Worm (Caenorhabditis elegans) whole organism, L2 larva: ENCODE results near the gene hlh-8.
A peak's percentile ranks its signal among the peaks of the same experiment; 100 is the strongest.

Experiments
- C34F6.9 ChIP-seq: fragments of 150-350 bp; optimal IDR thresholded peaks from 2 replicates; lab custom pipeline; 2014; ENCODE audit warnings: missing biosample characterization, missing genetic modification characterization
- F13H6.1 ChIP-seq: sonication (generic microtip); optimal IDR thresholded peaks from 2 replicates; lab custom pipeline; 2016; ENCODE audit warnings: missing genetic modification characterization, missing compliant biosample characterization
- Y55F3AM.14 ChIP-seq: fragments of 200-800 bp; sonication (Bioruptor generic); optimal IDR thresholded peaks from 2 replicates; lab custom pipeline; 2018; ENCODE audit warnings: mild to moderate bottlenecking, missing genetic modification characterization, missing compliant biosample characterization
- aly-2 ChIP-seq: fragments of 150-350 bp; optimal IDR thresholded peaks from 2 replicates; lab custom pipeline; 2014; ENCODE audit warnings: missing biosample characterization, missing genetic modification characterization
- ama-1 ChIP-seq: fragments of 150-350 bp; optimal IDR thresholded peaks from 2 replicates; lab custom pipeline; 2018; ENCODE audit warnings: inconsistent platforms
- egl-27 ChIP-seq: sonication (generic microtip); optimal IDR thresholded peaks from 3 replicates; lab custom pipeline; 2017; ENCODE audit warnings: missing biosample characterization, missing genetic modification reagents, missing genetic modification characterization
- fos-1 ChIP-seq: fragments of 150-350 bp; optimal IDR thresholded peaks from 2 replicates; lab custom pipeline; 2014; ENCODE audit warnings: missing biosample characterization, missing genetic modification characterization
- gmeb-1 ChIP-seq: fragments of 150-350 bp; optimal IDR thresholded peaks from 2 replicates; lab custom pipeline; 2014; ENCODE audit warnings: missing biosample characterization, missing genetic modification characterization
- lin-11 ChIP-seq: fragments of 150-350 bp; sonication (generic microtip); optimal IDR thresholded peaks from 2 replicates; lab custom pipeline; 2014; ENCODE audit warnings: missing biosample characterization, missing genetic modification characterization, inconsistent platforms, mixed read lengths
- lin-13 ChIP-seq: fragments of 150-350 bp; optimal IDR thresholded peaks from 2 replicates; lab custom pipeline; 2014; ENCODE audit warnings: missing biosample characterization, missing genetic modification reagents, missing genetic modification characterization
- lin-39 ChIP-seq: fragments of 150-350 bp; optimal IDR thresholded peaks from 2 replicates; lab custom pipeline; 2014; ENCODE audit warnings: missing biosample characterization, missing genetic modification reagents, missing genetic modification characterization
- lsy-2 ChIP-seq, 2 experiments: fragments of 150-350 bp in 1 of 2; sonication (generic microtip) in 1 of 2; optimal IDR thresholded peaks; 2 replicates each; lab custom pipeline; 2014 to 2017; ENCODE audit warnings: missing biosample characterization in 2 of 2, missing genetic modification characterization in 2 of 2
- mab-5 ChIP-seq: fragments of 150-350 bp; optimal IDR thresholded peaks from 2 replicates; lab custom pipeline; 2014; ENCODE audit warnings: missing biosample characterization, missing genetic modification characterization
- mbf-1 ChIP-seq: sonication (generic microtip); optimal IDR thresholded peaks from 2 replicates; lab custom pipeline; 2017; ENCODE audit warnings: missing biosample characterization, missing genetic modification characterization
- mdl-1 ChIP-seq, 2 experiments: fragments of 150-350 bp in 1 of 2; sonication (generic microtip) in 1 of 2; optimal IDR thresholded peaks; 2 replicates each; lab custom pipeline; 2017; ENCODE audit warnings: missing biosample characterization in 2 of 2, missing genetic modification characterization in 2 of 2
- nhr-10 ChIP-seq: sonication (generic microtip); optimal IDR thresholded peaks from 2 replicates; lab custom pipeline; 2017; ENCODE audit warnings: missing biosample characterization, missing genetic modification characterization
- nhr-11 ChIP-seq: fragments of 150-350 bp; optimal IDR thresholded peaks from 2 replicates; lab custom pipeline; 2014; ENCODE audit warnings: missing biosample characterization, missing genetic modification characterization
- nhr-129 ChIP-seq: fragments of 150-350 bp; optimal IDR thresholded peaks from 2 replicates; lab custom pipeline; 2014; ENCODE audit warnings: missing biosample characterization, missing genetic modification characterization
- nhr-23 ChIP-seq: fragments of 150-350 bp; optimal IDR thresholded peaks from 2 replicates; lab custom pipeline; 2014; ENCODE audit warnings: missing biosample characterization, missing genetic modification reagents, missing genetic modification characterization
- nhr-25 ChIP-seq: fragments of 150-350 bp; sonication (generic microtip); optimal IDR thresholded peaks from 3 replicates; lab custom pipeline; 2014; ENCODE audit warnings: missing biosample characterization, missing genetic modification characterization
- nhr-6 ChIP-seq: fragments of 150-350 bp; optimal IDR thresholded peaks from 2 replicates; lab custom pipeline; 2014; ENCODE audit warnings: missing biosample characterization, missing genetic modification characterization
- sem-4 ChIP-seq: fragments of 150-350 bp; optimal IDR thresholded peaks from 2 replicates; lab custom pipeline; 2014; ENCODE audit warnings: missing biosample characterization, missing genetic modification reagents, missing genetic modification characterization
- skn-1 ChIP-seq: sonication (generic microtip); optimal IDR thresholded peaks from 2 replicates; lab custom pipeline; 2017; ENCODE audit warnings: missing biosample characterization, missing genetic modification characterization
- sma-9 ChIP-seq, 2 experiments: fragments of 150-350 bp in 1 of 2; sonication (generic microtip) in 1 of 2; optimal IDR thresholded peaks; 2 replicates each; lab custom pipeline; 2014 to 2016; ENCODE audit warnings: missing genetic modification characterization in 2 of 2, mild to moderate bottlenecking in 1 of 2, missing biosample characterization in 1 of 2, missing compliant biosample characterization in 1 of 2, missing genetic modification reagents in 1 of 2, moderate library complexity in 1 of 2
- unc-55 ChIP-seq: fragments of 150-350 bp; sonication (generic microtip); optimal IDR thresholded peaks from 3 replicates; lab custom pipeline; 2014; ENCODE audit warnings: missing biosample characterization, missing genetic modification reagents, missing genetic modification characterization
- zag-1 ChIP-seq: fragments of 150-350 bp; optimal IDR thresholded peaks from 2 replicates; lab custom pipeline; 2014; ENCODE audit warnings: missing biosample characterization, missing genetic modification characterization
- ztf-1 ChIP-seq: fragments of 200-800 bp; sonication (Bioruptor generic); conservative IDR thresholded peaks from 2 replicates; pipeline ENCODE4 v1.3.6; 2022; ENCODE audit warnings: missing genetic modification characterization, missing compliant biosample characterization
- ztf-11 ChIP-seq: sonication (generic microtip); optimal IDR thresholded peaks from 2 replicates; lab custom pipeline; 2017; ENCODE audit warnings: missing biosample characterization, missing genetic modification characterization

The hlh-8 gene

DNA sequence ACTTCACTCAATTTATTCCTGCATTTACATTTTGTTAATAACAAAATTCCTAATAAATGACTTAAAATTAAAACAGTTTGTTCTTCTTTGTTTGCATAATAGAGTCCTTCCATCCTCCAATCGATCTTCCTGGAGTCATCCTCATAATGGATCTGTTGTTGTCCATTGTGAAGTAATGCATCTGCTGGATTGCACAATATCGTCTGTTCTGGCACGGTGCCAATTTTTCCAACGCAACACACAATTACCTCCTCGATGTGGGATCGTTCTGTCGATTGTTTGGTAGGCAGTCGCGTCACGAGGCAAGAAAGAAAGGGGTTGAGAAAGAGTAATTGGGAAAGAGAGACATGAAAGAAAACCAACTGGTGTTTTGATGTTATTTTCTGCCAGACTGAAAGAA lies 43.8 kb downstream of the hlh-8 start:
- TF ChIP-seq ama-1 (lab: Kevin White, UChicago) (peak; percentile 16), lsy-2 (tag; optimal IDR thresholded peaks at IDR 0.05; lab: Kevin White, UChicago) (peak in 1 of 2 experiments; percentile 13), nhr-6 (peak; percentile 3), C34F6.9 (tag; lab: Kevin White, UChicago) (no peak), unc-55 (GFP tag; lab: Kevin White, UChicago) (peak; percentile 7), nhr-25 (peak; percentile 55), mab-5 (peak; percentile 59), lin-39 (no peak), nhr-129 (peak; percentile 75)

DNA sequence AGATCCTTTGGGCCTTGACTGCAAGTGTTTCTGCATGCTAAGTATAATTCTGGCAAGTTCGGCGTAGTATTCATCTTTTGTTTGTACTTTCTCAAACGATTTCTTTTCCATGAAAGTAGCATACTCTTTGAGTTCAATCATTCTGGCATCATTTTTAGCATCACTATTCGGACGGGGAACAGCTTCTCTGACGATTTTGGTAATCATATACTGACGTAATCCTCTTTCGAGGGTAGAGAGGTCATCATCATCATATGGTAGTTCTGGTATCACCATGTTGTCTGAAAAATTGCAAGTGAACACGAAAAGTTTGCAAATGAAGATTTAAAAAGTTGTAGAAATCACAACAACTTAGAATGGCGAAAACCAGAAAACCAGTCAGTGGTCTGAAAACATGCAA lies 46.5 kb downstream of the hlh-8 start, which contains the start of gene F22F1.3:
Gene F22F1.3, minus strand, starts transcription at position 281 of the 400 bp plus-strand sequence.
- no peak for TF ChIP-seq sem-4
- TF ChIP-seq nhr-11 (tag; lab: Kevin White, UChicago) = no peak
- TF ChIP-seq nhr-25 = no peak
- no peak for TF ChIP-seq nhr-6
- no peak for TF ChIP-seq unc-55 (GFP tag; lab: Kevin White, UChicago)
- TF ChIP-seq lin-13 (GFP tag; lab: Kevin White, UChicago) = no peak
- TF ChIP-seq ztf-11 (tag; lab: Kevin White, UChicago) = no peak
- TF ChIP-seq nhr-129 = no peak
- no peak for TF ChIP-seq aly-2 (tag; lab: Kevin White, UChicago)

DNA sequence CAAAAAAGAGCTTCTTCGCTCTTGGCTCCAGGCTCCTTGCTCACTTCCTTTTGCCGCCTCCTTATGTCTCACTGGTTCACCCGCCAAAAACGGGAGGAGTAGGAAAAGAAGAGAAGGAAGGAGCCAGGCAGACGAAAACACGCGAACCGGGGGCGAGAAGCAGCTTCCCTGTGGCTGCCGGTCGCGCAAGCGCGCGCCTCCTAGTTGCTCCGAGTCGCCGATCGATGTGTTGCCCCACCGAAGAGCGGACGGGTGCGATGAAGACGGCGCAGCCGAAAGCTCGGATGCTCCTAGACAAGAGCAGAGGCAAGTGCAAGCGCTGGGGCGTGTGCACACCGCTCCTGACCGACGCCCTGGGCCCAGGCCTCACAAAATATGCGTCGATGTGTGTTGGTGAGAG lies 47.3 kb downstream of the hlh-8 start:
- TF ChIP-seq nhr-129 (peak; percentile 46), Y55F3AM.14 (GFP tag; lab: Kevin White, UChicago) (peak; percentile 40), gmeb-1 (tag; lab: Kevin White, UChicago) (no peak), mbf-1 (tag; lab: Kevin White, UChicago) (no peak), unc-55 (GFP tag; lab: Kevin White, UChicago) (peak; percentile 25), sma-9 (GFP tag; optimal IDR thresholded peaks at IDR 0.05; lab: Kevin White, UChicago) (peak; percentile 25), sma-9 (tag; optimal IDR thresholded peaks at IDR 0.05; lab: Kevin White, UChicago) (no peak), ztf-1 (0 out of 2 replicates have a peak, but pooled peaks have one; percentile 78), C34F6.9 (tag; lab: Kevin White, UChicago) (peak; percentile 30), F13H6.1 (tag; lab: Kevin White, UChicago) (peak; percentile 48), egl-27 (peak; percentile 10), nhr-23 (tag; lab: Kevin White, UChicago) (no peak), zag-1 (tag; lab: Kevin White, UChicago) (peak; percentile 68), ztf-11 (tag; lab: Kevin White, UChicago) (no peak), lin-11 (tag; lab: Kevin White, UChicago) (peak; percentile 38), lsy-2 (tag; optimal IDR thresholded peaks at IDR 0.05; lab: Kevin White, UChicago) (peak; percentile 5 to 7), mdl-1 (tag; optimal IDR thresholded peaks at IDR 0.05; lab: Kevin White, UChicago) (peak; percentile 6 to 32)

DNA sequence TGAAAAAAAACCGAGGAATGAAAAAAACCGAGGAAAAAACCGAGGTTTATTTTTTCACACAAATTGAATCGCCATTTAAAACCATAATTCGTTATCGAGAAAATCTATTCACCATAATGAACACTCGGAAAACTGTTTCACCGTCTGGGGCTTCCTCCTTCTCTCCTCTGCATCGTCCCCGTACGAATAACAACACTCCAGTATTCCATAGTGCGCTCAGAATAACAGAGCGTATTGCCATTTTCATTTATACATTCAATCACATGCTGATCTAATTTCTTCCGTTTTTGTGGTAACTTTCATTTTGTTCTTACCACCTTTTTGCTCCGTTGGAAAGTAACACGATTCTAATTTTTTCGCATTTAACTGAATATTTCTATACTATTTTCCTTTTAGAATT lies 53.3 kb downstream of the hlh-8 start, which contains the start of gene C17H11.2:
Gene C17H11.2, plus strand, starts transcription at position 397 of the 400 bp plus-strand sequence.
- peak; percentile 20 for TF ChIP-seq sma-9 (GFP tag; optimal IDR thresholded peaks at IDR 0.05; lab: Kevin White, UChicago)
- no peak for TF ChIP-seq sma-9 (tag; optimal IDR thresholded peaks at IDR 0.05; lab: Kevin White, UChicago)
- TF ChIP-seq nhr-10 = no peak
- no peak for TF ChIP-seq aly-2 (tag; lab: Kevin White, UChicago)
- TF ChIP-seq C34F6.9 (tag; lab: Kevin White, UChicago) = peak; percentile 39
- no peak for TF ChIP-seq skn-1 (tag; lab: Kevin White, UChicago)
- TF ChIP-seq fos-1 = peak; percentile 32
- no peak for TF ChIP-seq mbf-1 (tag; lab: Kevin White, UChicago)
- peak; percentile 47 for TF ChIP-seq nhr-129
- TF ChIP-seq mab-5 = no peak
